Worm (Caenorhabditis elegans) whole organism, dauer: ENCODE results near the gene F34D10.3.

Experiments used
- unc-62 ChIP-seq: sonication (generic microtip); optimal IDR thresholded peaks from 2 replicates; lab custom pipeline; 2017; ENCODE audit warnings: missing biosample characterization, missing genetic modification reagents, missing genetic modification characterization

Gene F34D10.3

ce11 chrIII:3730475-3730874 lies 3.6 kb upstream of the F34D10.3 start, which contains the start of gene F34D10.8:
Gene F34D10.8 (plus strand): TSS chrIII:3730775.
- TF ChIP-seq unc-62 (GFP tag; lab: Kevin White, UChicago) = no peak

ce11 chrIII:3734990-3735389 lies 935 bp downstream of the F34D10.3 start, which contains the start of gene evl-18:
Gene evl-18 (minus strand): TSS chrIII:3735039.
- TF ChIP-seq unc-62 (GFP tag; lab: Kevin White, UChicago) = no peak

- no peak for TF ChIP-seq unc-62 (GFP tag; lab: Kevin White, UChicago)
Measured at ce11 chrIII:3735509-3736255, 1.6 kb downstream of the F34D10.3 start.

- no peak for TF ChIP-seq unc-62 (GFP tag; lab: Kevin White, UChicago)
Measured at ce11 chrIII:3736302-3736701, 2.2 kb downstream of the F34D10.3 start, which contains the start of gene F34D10.4. Gene F34D10.4 (plus strand): TSS chrIII:3736602.

ce11 chrIII:3737742-3738141 lies 3.7 kb downstream of the F34D10.3 start:
- no peak for TF ChIP-seq unc-62 (GFP tag; lab: Kevin White, UChicago)

ce11 chrIII:3738331-3738730 lies 4.3 kb downstream of the F34D10.3 start:
- TF ChIP-seq unc-62 (GFP tag; lab: Kevin White, UChicago) = no peak

ce11 chrIII:3742090-3742489 lies 8.0 kb downstream of the F34D10.3 start:
- TF ChIP-seq unc-62 (GFP tag; lab: Kevin White, UChicago) = no peak

ce11 chrIII:3743367-3743766 lies 9.3 kb downstream of the F34D10.3 start:
- no peak for TF ChIP-seq unc-62 (GFP tag; lab: Kevin White, UChicago)

- no peak for TF ChIP-seq unc-62 (GFP tag; lab: Kevin White, UChicago)
Measured at ce11 chrIII:3745138-3745537, 11.1 kb downstream of the F34D10.3 start, which contains the start of gene lin-48. Gene lin-48 (plus strand): TSS chrIII:3745438.

ce11 chrIII:3759312-3759711 lies 25.3 kb downstream of the F34D10.3 start, which contains the start of gene arcp-1:
Gene arcp-1 (minus strand): TSS chrIII:3759412.
- TF ChIP-seq unc-62 (GFP tag; lab: Kevin White, UChicago) = no peak

ce11 chrIII:3764043-3764442 lies 30.0 kb downstream of the F34D10.3 start:
- no peak for TF ChIP-seq unc-62 (GFP tag; lab: Kevin White, UChicago)

ce11 chrIII:3764584-3764983 lies 30.5 kb downstream of the F34D10.3 start:
- no peak for TF ChIP-seq unc-62 (GFP tag; lab: Kevin White, UChicago)

ce11 chrIII:3765460-3765859 lies 31.4 kb downstream of the F34D10.3 start, which contains the start of gene C44F1.1:
Gene C44F1.1 (minus strand): TSS chrIII:3765560.
- no peak for TF ChIP-seq unc-62 (GFP tag; lab: Kevin White, UChicago)

ce11 chrIII:3768200-3768599 lies 34.1 kb downstream of the F34D10.3 start, which contains the start of gene gmeb-3:
Gene gmeb-3 (plus strand): TSS chrIII:3768500.
- no peak for TF ChIP-seq unc-62 (GFP tag; lab: Kevin White, UChicago)

- no peak for TF ChIP-seq unc-62 (GFP tag; lab: Kevin White, UChicago)
Measured at ce11 chrIII:3773173-3773572, 39.1 kb downstream of the F34D10.3 start, which contains the start of gene lec-4. Gene lec-4 (minus strand): TSS chrIII:3773326.

ce11 chrIII:3774550-3774949 lies 40.5 kb downstream of the F34D10.3 start:
- TF ChIP-seq unc-62 (GFP tag; lab: Kevin White, UChicago) = no peak

ce11 chrIII:3781827-3782226 lies 47.8 kb downstream of the F34D10.3 start:
- no peak for TF ChIP-seq unc-62 (GFP tag; lab: Kevin White, UChicago)
